Fruit fly (Drosophila melanogaster): ENCODE data around the gene PIG-P.

PIG-P gene

dm6 chr3R:26008892-26009539 is 49.0 kb downstream of the PIG-P start (continued):
- TF ChIP-seq CG11762 (GFP tag; optimal IDR thresholded peaks at IDR 0.05; ENCODE audit: insufficient read depth) (peak; percentile 96), dsx (GFP tag; optimal IDR thresholded peaks at IDR 0.05; ENCODE audit: poor library complexity, severe bottlenecking) (peak; percentile 97), Ets96B (tag; optimal IDR thresholded peaks at IDR 0.05) (peak; percentile 99), spab (GFP tag; optimal IDR thresholded peaks at IDR 0.05) (peak; percentile 98), CG8319 (GFP tag; optimal IDR thresholded peaks at IDR 0.05) (peak; percentile 92), CG3032 (tag; optimal IDR thresholded peaks at IDR 0.05) (peak; percentile 98), pdm3 (GFP tag; optimal IDR thresholded peaks at IDR 0.05) (peak; percentile 98), ss (GFP tag; optimal IDR thresholded peaks at IDR 0.05) (peak; percentile 94 to 98), fd85E (GFP tag; optimal IDR thresholded peaks at IDR 0.05) (peak; percentile 88), CG6854 (GFP tag; optimal IDR thresholded peaks at IDR 0.05) (peak; percentile 82), esn (GFP tag; optimal IDR thresholded peaks at IDR 0.05) (peak; percentile 98), achi (GFP tag; optimal IDR thresholded peaks at IDR 0.05) (peak; percentile 97), CG1621 (tag; optimal IDR thresholded peaks at IDR 0.05) (peak; percentile 96), Sox102F (GFP tag; optimal IDR thresholded peaks at IDR 0.05) (peak; percentile 98), lz (GFP tag; optimal IDR thresholded peaks at IDR 0.05) (peak; percentile 97), Smox (GFP tag; optimal IDR thresholded peaks at IDR 0.05) (peak; percentile 97), Hr38 (GFP tag; optimal IDR thresholded peaks at IDR 0.05) (no peak), Lpt (GFP tag; optimal IDR thresholded peaks at IDR 0.05) (peak; percentile 95)

dm6 chr3R:26007964-26008868 is 49.8 kb downstream of the PIG-P start:
- TF ChIP-seq Lpt (GFP tag; optimal IDR thresholded peaks at IDR 0.05) (peak; percentile 50), Ets21C (GFP tag; optimal IDR thresholded peaks at IDR 0.05) (no peak), Ets96B (tag; optimal IDR thresholded peaks at IDR 0.05) (peak; percentile 41), CG10631 (GFP tag; optimal IDR thresholded peaks at IDR 0.05) (peak; percentile 17), Eip75B (GFP tag; optimal IDR thresholded peaks at IDR 0.05) (peak; percentile 21), Hr39 (GFP tag; optimal IDR thresholded peaks at IDR 0.05) (peak; percentile 27), CG32006 (GFP tag; optimal IDR thresholded peaks at IDR 0.05) (peak; percentile 43), OdsH (GFP tag; optimal IDR thresholded peaks at IDR 0.05) (no peak), CG34406 (GFP tag; optimal IDR thresholded peaks at IDR 0.05) (peak; percentile 66), Blimp-1 (GFP tag; optimal IDR thresholded peaks at IDR 0.05) (peak; percentile 1), Hr4 (GFP tag; optimal IDR thresholded peaks at IDR 0.05) (peak; percentile 14), CG1621 (tag; optimal IDR thresholded peaks at IDR 0.05) (peak; percentile 71), vri (GFP tag; optimal IDR thresholded peaks at IDR 0.05) (peak; percentile 58), Sox15 (GFP tag; optimal IDR thresholded peaks at IDR 0.05) (no peak), spab (GFP tag; optimal IDR thresholded peaks at IDR 0.05) (peak; percentile 74), CG6163 (GFP tag; IDR thresholded peaks at IDR 0.05) (peak; percentile 86), Eip93F (GFP tag; optimal IDR thresholded peaks at IDR 0.05) (no peak), CG16779 (tag; optimal IDR thresholded peaks at IDR 0.05) (peak; percentile 45), CG7368 (GFP tag; optimal IDR thresholded peaks at IDR 0.05) (no peak), CG11762 (GFP tag; optimal IDR thresholded peaks at IDR 0.05; ENCODE audit: insufficient read depth) (no peak), CG31627 (GFP tag; optimal IDR thresholded peaks at IDR 0.05) (peak; percentile 46), ss (GFP tag; optimal IDR thresholded peaks at IDR 0.05) (peak; percentile 85 to 98), Met (GFP tag; optimal IDR thresholded peaks at IDR 0.05) (peak; percentile 91), CG15336 (GFP tag; IDR thresholded peaks at IDR 0.05) (peak; percentile 64), Hr38 (GFP tag; optimal IDR thresholded peaks at IDR 0.05) (no peak), fd59A (GFP tag; optimal IDR thresholded peaks at IDR 0.05) (peak; percentile 39), CG4318 (GFP tag; optimal IDR thresholded peaks at IDR 0.05) (no peak), Eip78C (GFP tag) (peak; percentile 83), CG11902 (GFP tag; optimal IDR thresholded peaks at IDR 0.05) (no peak), CG6792 (GFP tag; optimal IDR thresholded peaks at IDR 0.05) (peak; percentile 29), CG3919 (GFP tag; optimal IDR thresholded peaks at IDR 0.05) (peak; percentile 28), CG6808 (GFP tag; optimal IDR thresholded peaks at IDR 0.05) (peak; percentile 71), Gug (GFP tag; IDR thresholded peaks at IDR 0.05) (peak; percentile 44), dac (GFP tag; optimal IDR thresholded peaks at IDR 0.05) (no peak), achi (GFP tag; optimal IDR thresholded peaks at IDR 0.05) (peak; percentile 52), CG3032 (tag; optimal IDR thresholded peaks at IDR 0.05) (peak; percentile 14), cyc (GFP tag; optimal IDR thresholded peaks at IDR 0.05) (peak; percentile 39)
